Fruit fly (Drosophila melanogaster) whole organism, embryonic: ENCODE measurements around the gene CG31637.

Experiments
- BEAF-32 ChIP-seq: fragments of 200-800 bp; sonication (Bioruptor generic); optimal IDR thresholded peaks from 3 replicates; lab custom pipeline; 2017; ENCODE audit warnings: missing biosample characterization, missing genetic modification characterization, mild to moderate bottlenecking, moderate library complexity, missing genetic modification reagents
- CG10366 ChIP-seq: fragments of 200-800 bp; sonication (Bioruptor generic); IDR thresholded peaks from 2 replicates; pipeline ENCODE4 v1.3.6; 2022; ENCODE audit warnings: missing biosample characterization, missing genetic modification characterization
- CG10462 ChIP-seq: fragments of 200-800 bp; sonication (Bioruptor generic); optimal IDR thresholded peaks from 2 replicates; lab custom pipeline; 2016; ENCODE audit warnings: missing biosample characterization, missing genetic modification characterization
- CG10959 ChIP-seq: fragments of 200-800 bp; sonication (Bioruptor generic); IDR thresholded peaks from 2 replicates; pipeline ENCODE4 v1.3.6; 2022; ENCODE audit warnings: missing biosample characterization, missing genetic modification characterization
- CG11504 ChIP-seq: fragments of 200-800 bp; sonication (Bioruptor generic); optimal IDR thresholded peaks from 3 replicates; lab custom pipeline; 2019; ENCODE audit warnings: missing biosample characterization, mild to moderate bottlenecking, missing genetic modification characterization, moderate library complexity
- CG11696 ChIP-seq: fragments of 200-800 bp; sonication (Bioruptor generic); IDR thresholded peaks from 2 replicates; pipeline ENCODE4 v1.3.6; 2022; ENCODE audit warnings: missing biosample characterization, missing genetic modification characterization
- CG12769 ChIP-seq: fragments of 200-800 bp; sonication (Bioruptor generic); optimal IDR thresholded peaks from 2 replicates; lab custom pipeline; 2019; ENCODE audit warnings: missing biosample characterization, mild to moderate bottlenecking, missing genetic modification characterization, moderate library complexity
- CG13296 ChIP-seq: fragments of 200-800 bp; sonication (Bioruptor generic); optimal IDR thresholded peaks from 3 replicates; lab custom pipeline; 2018; ENCODE audit warnings: missing biosample characterization, mild to moderate bottlenecking, missing genetic modification characterization
- CG14860 ChIP-seq: fragments of 200-800 bp; sonication (Bioruptor generic); IDR thresholded peaks from 3 replicates; pipeline ENCODE4 v1.3.6; 2022; ENCODE audit warnings: missing biosample characterization, missing genetic modification characterization; ENCODE audit not compliant: partially characterized antibody
- CG14965 ChIP-seq: fragments of 200-800 bp; sonication (Bioruptor generic); optimal IDR thresholded peaks from 2 replicates; lab custom pipeline; 2016; ENCODE audit warnings: missing biosample characterization, missing genetic modification characterization, borderline replicate concordance
- CG15011 ChIP-seq: fragments of 200-800 bp; sonication (Bioruptor generic); optimal IDR thresholded peaks from 3 replicates; lab custom pipeline; 2018; ENCODE audit warnings: missing biosample characterization, mild to moderate bottlenecking, missing genetic modification characterization
- CG15696 ChIP-seq: fragments of 200-800 bp; sonication (Bioruptor generic); optimal IDR thresholded peaks from 2 replicates; lab custom pipeline; 2019; ENCODE audit warnings: missing biosample characterization, mild to moderate bottlenecking, missing genetic modification characterization, moderate library complexity
- CG1603 ChIP-seq: fragments of 200-800 bp; sonication (Bioruptor generic); optimal IDR thresholded peaks from 2 replicates; lab custom pipeline; 2019; ENCODE audit warnings: missing biosample characterization, mild to moderate bottlenecking, missing genetic modification characterization, moderate library complexity
- CG17802 ChIP-seq: fragments of 200-800 bp; sonication (Bioruptor generic); optimal IDR thresholded peaks from 2 replicates; lab custom pipeline; 2018; ENCODE audit warnings: missing biosample characterization, mild to moderate bottlenecking, missing genetic modification characterization, moderate library complexity
- CG2129 ChIP-seq: fragments of 200-800 bp; sonication (Bioruptor generic); IDR thresholded peaks from 2 replicates; pipeline ENCODE4 v1.3.6; 2022; ENCODE audit warnings: missing biosample characterization, missing genetic modification characterization; ENCODE audit not compliant: partially characterized antibody
- CG32772 ChIP-seq: fragments of 200-800 bp; sonication (Bioruptor generic); IDR thresholded peaks from 2 replicates; pipeline ENCODE4 v1.3.6; 2022; ENCODE audit warnings: missing biosample characterization, missing genetic modification characterization
- CG6254 ChIP-seq: fragments of 200-800 bp; sonication (Bioruptor generic); optimal IDR thresholded peaks from 3 replicates; lab custom pipeline; 2017; ENCODE audit warnings: mild to moderate bottlenecking, missing biosample characterization, missing genetic modification reagents, missing genetic modification characterization
- CG6765 ChIP-seq: fragments of 200-800 bp; sonication (Bioruptor generic); optimal IDR thresholded peaks from 3 replicates; lab custom pipeline; 2017; ENCODE audit warnings: missing biosample characterization, mild to moderate bottlenecking, missing genetic modification characterization
- CG7928 ChIP-seq: fragments of 200-800 bp; sonication (Bioruptor generic); optimal IDR thresholded peaks from 2 replicates; lab custom pipeline; 2017; ENCODE audit warnings: missing biosample characterization, mild to moderate bottlenecking, missing genetic modification characterization
- CG8290 ChIP-seq, 3 experiments: fragments of 200-800 bp; sonication (Bioruptor generic); optimal IDR thresholded peaks; 2 replicates each; lab custom pipeline; 2016 to 2019; ENCODE audit warnings: missing biosample characterization in 3 of 3, missing genetic modification characterization in 3 of 3, mild to moderate bottlenecking in 2 of 3, moderate library complexity in 1 of 3
- Dek ChIP-seq: fragments of 200-800 bp; sonication (Bioruptor generic); optimal IDR thresholded peaks from 3 replicates; lab custom pipeline; 2019; ENCODE audit warnings: missing biosample characterization, mild to moderate bottlenecking, missing genetic modification characterization, moderate library complexity
- Drgx ChIP-seq: fragments of 200-800 bp; sonication (Bioruptor generic); IDR thresholded peaks from 2 replicates; pipeline ENCODE4 v1.3.6; 2022; ENCODE audit warnings: missing biosample characterization, missing genetic modification characterization
- Eip74EF ChIP-seq, 2 experiments: fragments of 200-800 bp in 1 of 2; fragments of >200 bp in 1 of 2; sonication (Bioruptor generic) in 1 of 2; optimal IDR thresholded peaks; 2 replicates each; lab custom pipeline; 2017 to 2019; ENCODE audit warnings: missing biosample characterization in 2 of 2, missing genetic modification characterization in 2 of 2, mild to moderate bottlenecking in 1 of 2, moderate library complexity in 1 of 2
- Gug ChIP-seq: fragments of 200-800 bp; sonication (Bioruptor generic); IDR thresholded peaks from 4 replicates; pipeline ENCODE4 v1.3.6; 2022; ENCODE audit warnings: missing biosample characterization, missing genetic modification characterization
- NK7.1 ChIP-seq: fragments of 200-800 bp; sonication (Bioruptor generic); optimal IDR thresholded peaks from 3 replicates; lab custom pipeline; 2016; ENCODE audit warnings: missing biosample characterization, missing genetic modification characterization
- Nf-YC ChIP-seq: fragments of 200-800 bp; optimal IDR thresholded peaks from 3 replicates; lab custom pipeline; 2019; ENCODE audit warnings: missing biosample characterization, mild to moderate bottlenecking, missing genetic modification characterization, moderate library complexity
- Sry-β ChIP-seq: fragments of 200-800 bp; sonication (Bioruptor generic); optimal IDR thresholded peaks from 2 replicates; lab custom pipeline; 2018; ENCODE audit warnings: missing biosample characterization, mild to moderate bottlenecking, missing genetic modification characterization, moderate library complexity
- Stat92E ChIP-seq, 3 experiments: fragments of >200 bp in 2 of 3; fragments of 200-800 bp in 1 of 3; sonication (Bioruptor generic) in 1 of 3; optimal IDR thresholded peaks; 2 replicates each; lab custom pipeline; 2017 to 2019; ENCODE audit warnings: missing biosample characterization in 3 of 3, missing genetic modification characterization in 3 of 3, mild to moderate bottlenecking in 1 of 3, moderate library complexity in 1 of 3
- ato ChIP-seq: fragments of 200-800 bp; sonication (Bioruptor generic); IDR thresholded peaks from 2 replicates; pipeline ENCODE4 v1.3.6; 2022; ENCODE audit warnings: missing biosample characterization, missing genetic modification characterization; ENCODE audit not compliant: partially characterized antibody
- cg ChIP-seq: fragments of 200-800 bp; sonication (Bioruptor generic); optimal IDR thresholded peaks from 3 replicates; lab custom pipeline; 2019; ENCODE audit warnings: missing biosample characterization, mild to moderate bottlenecking, missing genetic modification characterization, moderate library complexity
- chinmo ChIP-seq: fragments of 200-800 bp; sonication (Bioruptor generic); IDR thresholded peaks from 4 replicates; pipeline ENCODE4 v1.3.6; 2022; ENCODE audit warnings: missing biosample characterization, missing genetic modification characterization; ENCODE audit not compliant: partially characterized antibody
- chm ChIP-seq: fragments of 200-800 bp; sonication (Bioruptor generic); IDR thresholded peaks from 2 replicates; pipeline ENCODE4 v1.3.6; 2022; ENCODE audit warnings: missing biosample characterization, missing genetic modification characterization
- eve ChIP-seq, 2 experiments: fragments of >200 bp; optimal IDR thresholded peaks; 2 replicates each; lab custom pipeline; 2017; ENCODE audit warnings: missing biosample characterization in 2 of 2, missing genetic modification characterization in 2 of 2
- exex ChIP-seq: fragments of 200-800 bp; sonication (Bioruptor generic); optimal IDR thresholded peaks from 4 replicates; lab custom pipeline; 2018; ENCODE audit warnings: missing biosample characterization, mild to moderate bottlenecking, missing genetic modification characterization, moderate library complexity
- h ChIP-seq: fragments of >200 bp; optimal IDR thresholded peaks from 2 replicates; lab custom pipeline; 2017
- ham ChIP-seq: fragments of 200-800 bp; sonication (Bioruptor generic); IDR thresholded peaks from 2 replicates; pipeline ENCODE4 v1.3.6; 2022; ENCODE audit warnings: missing biosample characterization, missing genetic modification characterization
- lab ChIP-seq: fragments of 200-800 bp; sonication (Bioruptor generic); optimal IDR thresholded peaks from 3 replicates; lab custom pipeline; 2017; ENCODE audit warnings: missing biosample characterization, missing genetic modification characterization, mild to moderate bottlenecking, moderate library complexity, missing genetic modification reagents
- otp ChIP-seq: fragments of 200-800 bp; sonication (Bioruptor generic); IDR thresholded peaks from 3 replicates; pipeline ENCODE4, ENCODE4 v1.3.6; 2022; ENCODE audit warnings: missing biosample characterization, missing genetic modification characterization
- p53 ChIP-seq: fragments of 200-800 bp; sonication (Bioruptor generic); optimal IDR thresholded peaks from 2 replicates; lab custom pipeline; 2016; ENCODE audit warnings: missing biosample characterization, missing genetic modification characterization
- peb ChIP-seq: fragments of 200-800 bp; sonication (Bioruptor generic); IDR thresholded peaks from 2 replicates; pipeline ENCODE4 v1.3.6; 2022; ENCODE audit warnings: missing biosample characterization, missing genetic modification characterization
- repo ChIP-seq: fragments of 200-800 bp; sonication (Bioruptor generic); optimal IDR thresholded peaks from 2 replicates; lab custom pipeline; 2016; ENCODE audit warnings: missing biosample characterization, missing genetic modification characterization
- salm ChIP-seq: fragments of 200-800 bp; sonication (Bioruptor generic); optimal IDR thresholded peaks from 2 replicates; lab custom pipeline; 2018; ENCODE audit warnings: missing biosample characterization, mild to moderate bottlenecking, missing genetic modification characterization
- scrt ChIP-seq: fragments of 200-800 bp; sonication (Bioruptor generic); optimal IDR thresholded peaks from 2 replicates; lab custom pipeline; 2018; ENCODE audit warnings: missing biosample characterization, mild to moderate bottlenecking, missing genetic modification characterization, moderate library complexity
- sqz ChIP-seq: fragments of 200-800 bp; sonication (Bioruptor generic); optimal IDR thresholded peaks from 3 replicates; lab custom pipeline; 2018; ENCODE audit warnings: missing biosample characterization, mild to moderate bottlenecking, missing genetic modification characterization
- tna ChIP-seq: fragments of 200-800 bp; sonication (Bioruptor generic); IDR thresholded peaks from 2 replicates; pipeline ENCODE4 v1.3.6; 2022; ENCODE audit warnings: missing biosample characterization, missing genetic modification characterization; ENCODE audit not compliant: partially characterized antibody
- tx ChIP-seq: fragments of 200-800 bp; sonication (Bioruptor generic); optimal IDR thresholded peaks from 2 replicates; lab custom pipeline; 2016; ENCODE audit warnings: missing biosample characterization, missing genetic modification characterization
- unc-4 ChIP-seq: fragments of 200-800 bp; sonication (Bioruptor generic); IDR thresholded peaks from 2 replicates; pipeline ENCODE4 v1.3.6; 2022; ENCODE audit warnings: missing biosample characterization, missing genetic modification characterization; ENCODE audit not compliant: partially characterized antibody
- wek ChIP-seq: fragments of 200-800 bp; sonication (Bioruptor generic); optimal IDR thresholded peaks from 3 replicates; lab custom pipeline; 2018; ENCODE audit warnings: missing biosample characterization, mild to moderate bottlenecking, missing genetic modification characterization, moderate library complexity
- zfh1 ChIP-seq: fragments of 200-800 bp; sonication (Bioruptor generic); IDR thresholded peaks from 3 replicates; pipeline ENCODE4 v1.3.6; 2022; ENCODE audit warnings: missing biosample characterization, missing genetic modification characterization

CG31637 gene

DNA sequence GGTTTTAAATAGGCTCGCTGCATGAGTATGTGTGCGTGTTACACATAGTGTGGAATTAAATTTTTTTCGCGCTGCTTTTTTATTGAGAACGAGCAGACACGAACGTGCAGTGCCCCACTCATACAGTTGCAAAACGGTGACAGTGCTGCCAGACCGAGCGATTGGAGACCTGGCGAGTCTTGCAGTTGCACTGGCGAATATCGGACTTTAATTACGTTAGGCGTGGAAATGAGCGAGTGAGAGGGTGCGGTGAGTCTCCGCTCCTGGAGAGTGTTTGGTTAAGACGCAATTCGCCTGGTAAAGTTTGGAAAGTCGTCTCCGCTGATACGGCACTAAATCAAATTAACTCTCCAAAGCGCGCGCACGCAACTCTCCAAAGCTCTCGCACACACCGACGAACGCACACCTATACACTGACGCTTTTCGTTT, 17.1 kb upstream of the CG31637 start (continued):
- TF ChIP-seq CG32772 (GFP tag; lab: Robert Waterston, UW) (peak; percentile 75), chinmo (peak; percentile 98), CG14965 (no peak), Nf-YC (peak; percentile 52), h (lab: Kevin White, UChicago) (no peak), peb (GFP tag; lab: Robert Waterston, UW) (no peak), CG8290 (GFP tag; optimal IDR thresholded peaks at IDR 0.05; lab: Kevin White, UChicago) (no peak), CG8290 (tag; optimal IDR thresholded peaks at IDR 0.05; lab: Kevin White, UChicago) (peak in 1 of 2 experiments; percentile 30), Stat92E (GFP tag; optimal IDR thresholded peaks at IDR 0.05; lab: Kevin White, UChicago) (no peak), CG10959 (GFP tag; lab: Robert Waterston, UW) (no peak), scrt (GFP tag; lab: Kevin White, UChicago) (peak; percentile 15), Dek (no peak), repo (GFP tag; lab: Kevin White, UChicago) (no peak), lab (GFP tag; lab: Kevin White, UChicago) (peak; percentile 62), Drgx (GFP tag; lab: Robert Waterston, UW) (peak; percentile 34; the same call in 1 of the 2 replicates), CG12769 (tag; lab: Kevin White, UChicago) (peak; percentile 65), CG2129 (GFP tag; lab: Robert Waterston, UW) (no peak), CG1603 (tag; lab: Kevin White, UChicago) (peak; percentile 51), exex (tag; lab: Kevin White, UChicago) (peak; percentile 58), BEAF-32 (no peak), chm (GFP tag; lab: Robert Waterston, UW) (peak; percentile 11; the same call in 1 of the 2 replicates), Gug (GFP tag; lab: Robert Waterston, UW) (no peak), NK7.1 (no peak), eve (GFP tag; optimal IDR thresholded peaks at IDR 0.05; lab: Kevin White, UChicago) (no peak), CG17802 (tag; lab: Kevin White, UChicago) (no peak), Sry-β (GFP tag; lab: Kevin White, UChicago) (no peak), CG11504 (tag; lab: Kevin White, UChicago) (no peak), wek (no peak), CG13296 (no peak), sqz (GFP tag; lab: Kevin White, UChicago) (peak; percentile 79), CG11696 (GFP tag; lab: Robert Waterston, UW) (no peak), CG6254 (GFP tag; lab: Kevin White, UChicago) (peak; percentile 10), tna (no peak), tx (no peak), CG15696 (tag; lab: Kevin White, UChicago) (no peak), ham (GFP tag; lab: Robert Waterston, UW) (no peak), CG10462 (GFP tag; lab: Kevin White, UChicago) (no peak), zfh1 (GFP tag; lab: Robert Waterston, UW) (no peak), CG15011 (no peak), p53 (GFP tag; lab: Kevin White, UChicago) (peak; percentile 59), CG7928 (no peak), CG14860 (no peak), cg (GFP tag; lab: Kevin White, UChicago) (peak; percentile 97), unc-4 (peak; percentile 47), CG10366 (no peak), otp (0 out of 3 replicates have a peak, but pooled peaks have one; percentile 36), Eip74EF (GFP tag; optimal IDR thresholded peaks at IDR 0.05; lab: Kevin White, UChicago) (no peak), salm (tag; lab: Kevin White, UChicago) (peak; percentile 28), CG6765 (peak; percentile 27), ato (GFP tag; lab: Robert Waterston, UW) (no peak; the same call in 1 of the 2 replicates)
